Fruit fly (Drosophila melanogaster): ENCODE results near the gene CG6686.

CG6686 gene

DNA sequence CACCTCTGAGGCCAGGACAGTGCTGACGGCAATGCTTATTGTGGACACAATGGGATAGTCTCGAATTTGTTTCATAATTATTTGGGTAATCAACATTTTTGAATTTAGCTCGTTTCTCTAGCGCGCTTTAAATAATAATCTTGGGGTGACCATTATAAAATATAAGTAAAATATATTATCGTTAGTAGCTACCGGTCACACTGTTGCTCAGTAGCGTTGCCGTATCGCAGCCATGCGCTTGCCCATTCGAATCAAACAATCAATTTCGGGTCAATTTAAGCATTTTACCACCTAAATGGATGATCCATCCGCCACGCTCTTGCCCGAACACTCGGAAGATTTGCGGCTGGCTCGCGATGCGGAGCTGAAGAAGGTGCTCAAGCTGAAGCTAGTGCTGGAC lies 1.9 kb upstream of the CG6686 start, which contains the start of the genes zuc and dgt2 (continued):
- TF ChIP-seq CG6791 (GFP tag; IDR thresholded peaks at IDR 0.05; ENCODE audit: partially characterized antibody): peak; percentile 52; the same call in 1 of the 3 replicates
- TF ChIP-seq Sox100B (GFP tag; optimal IDR thresholded peaks at IDR 0.05): no peak
- TF ChIP-seq hkb (optimal IDR thresholded peaks at IDR 0.05): no peak
- TF ChIP-seq hkb (GFP tag; IDR thresholded peaks at IDR 0.05): no peak
- peak; percentile 35; the same call in 1 of the 2 replicates for TF ChIP-seq amos (GFP tag; IDR thresholded peaks at IDR 0.05; ENCODE audit: partially characterized antibody)
- TF ChIP-seq CG3838 (GFP tag; optimal IDR thresholded peaks at IDR 0.05): no peak
- no peak for TF ChIP-seq pnt (GFP tag; optimal IDR thresholded peaks at IDR 0.05)
- no peak for TF ChIP-seq dm (GFP tag; optimal IDR thresholded peaks at IDR 0.05)
- no peak for TF ChIP-seq slou (GFP tag; optimal IDR thresholded peaks at IDR 0.05)
- TF ChIP-seq ci (GFP tag; IDR thresholded peaks at IDR 0.05): 0 out of 3 replicates have a peak, but pooled peaks have one; percentile 51
- no peak for TF ChIP-seq tx (GFP tag; optimal IDR thresholded peaks at IDR 0.05)
- TF ChIP-seq CG17568 (GFP tag; optimal IDR thresholded peaks at IDR 0.05): no peak
- TF ChIP-seq CG17186 (GFP tag; optimal IDR thresholded peaks at IDR 0.05): peak; percentile 5
- TF ChIP-seq CG34376 (GFP tag; optimal IDR thresholded peaks at IDR 0.05): peak; percentile 15
- no peak for TF ChIP-seq CG11696 (GFP tag; IDR thresholded peaks at IDR 0.05)
- TF ChIP-seq CG2889 (GFP tag; IDR thresholded peaks at IDR 0.05): no peak
- no peak for TF ChIP-seq CG17612 (GFP tag; IDR thresholded peaks at IDR 0.05)
- TF ChIP-seq croc (GFP tag; conservative IDR thresholded peaks at IDR 0.05): no peak
- peak; percentile 25 for TF ChIP-seq Scr (GFP tag; IDR thresholded peaks at IDR 0.05; ENCODE audit: partially characterized antibody)
- peak; percentile 6 for TF ChIP-seq nmo (GFP tag; optimal IDR thresholded peaks at IDR 0.05)
- no peak for TF ChIP-seq CG9215 (GFP tag; IDR thresholded peaks at IDR 0.05)
- TF ChIP-seq sisA (GFP tag; IDR thresholded peaks at IDR 0.05): no peak
- TF ChIP-seq grau (tag; optimal IDR thresholded peaks at IDR 0.05): no peak
- TF ChIP-seq Hand (GFP tag; optimal IDR thresholded peaks at IDR 0.05): no peak
- no peak for TF ChIP-seq Fer3 (tag; optimal IDR thresholded peaks at IDR 0.05)
- TF ChIP-seq Bdp1 (GFP tag; optimal IDR thresholded peaks at IDR 0.05): no peak
- peak; percentile 44; the same call in 1 of the 2 replicates for TF ChIP-seq bbx (GFP tag; IDR thresholded peaks at IDR 0.05; ENCODE audit: partially characterized antibody)
- no peak for TF ChIP-seq pb (GFP tag; optimal IDR thresholded peaks at IDR 0.05)
- TF ChIP-seq Meics (GFP tag; optimal IDR thresholded peaks at IDR 0.05): no peak
- TF ChIP-seq CG5180 (GFP tag; optimal IDR thresholded peaks at IDR 0.05): no peak
- TF ChIP-seq Atf-2 (GFP tag; optimal IDR thresholded peaks at IDR 0.05): no peak
- TF ChIP-seq peb (GFP tag; IDR thresholded peaks at IDR 0.05): no peak
- TF ChIP-seq sob (GFP tag; IDR thresholded peaks at IDR 0.05): no peak
- TF ChIP-seq sc (optimal IDR thresholded peaks at IDR 0.05): no peak
- TF ChIP-seq sc (GFP tag; optimal IDR thresholded peaks at IDR 0.05): no peak
- TF ChIP-seq Atf6 (GFP tag; IDR thresholded peaks at IDR 0.05): no peak
- TF ChIP-seq CG12155 (GFP tag; optimal IDR thresholded peaks at IDR 0.05): no peak
- no peak for TF ChIP-seq Max (GFP tag; optimal IDR thresholded peaks at IDR 0.05)
- no peak for TF ChIP-seq dmrt99B (tag; optimal IDR thresholded peaks at IDR 0.05)
- no peak for TF ChIP-seq org-1 (GFP tag; optimal IDR thresholded peaks at IDR 0.05)
- TF ChIP-seq CG10462 (GFP tag; optimal IDR thresholded peaks at IDR 0.05): no peak
- no peak for TF ChIP-seq Deaf1 (tag; optimal IDR thresholded peaks at IDR 0.05)
- no peak for TF ChIP-seq Dad (GFP tag; optimal IDR thresholded peaks at IDR 0.05)
- TF ChIP-seq Dp (GFP tag; optimal IDR thresholded peaks at IDR 0.05): peak; percentile 83
- TF ChIP-seq al (GFP tag; IDR thresholded peaks at IDR 0.05): no peak
- TF ChIP-seq h (optimal IDR thresholded peaks at IDR 0.05): no peak
- TF ChIP-seq E2f2 (GFP tag; IDR thresholded peaks at IDR 0.05): peak; percentile 92
- no peak for TF ChIP-seq unc-4 (GFP tag; IDR thresholded peaks at IDR 0.05; ENCODE audit: partially characterized antibody)
- TF ChIP-seq az2 (GFP tag; optimal IDR thresholded peaks at IDR 0.05): no peak
- no peak for TF ChIP-seq Oaz (GFP tag; IDR thresholded peaks at IDR 0.05)
- no peak for TF ChIP-seq schlank (tag; optimal IDR thresholded peaks at IDR 0.05)
- no peak for TF ChIP-seq Rfx (GFP tag; IDR thresholded peaks at IDR 0.05)
- TF ChIP-seq hbn (GFP tag; IDR thresholded peaks at IDR 0.05; ENCODE audit: partially characterized antibody): no peak

Measured in whole organism, embryonic.